Worm (Caenorhabditis elegans) whole organism, L3 larva: ENCODE data around the gene ZC132.9.

Experiments used
- ama-1 ChIP-seq: fragments of 150-350 bp; optimal IDR thresholded peaks from 2 replicates; lab custom pipeline; 2018
- ceh-82 ChIP-seq: fragments of 150-350 bp; optimal IDR thresholded peaks from 2 replicates; lab custom pipeline; 2014; ENCODE audit warnings: missing biosample characterization, missing genetic modification characterization
- egl-27 ChIP-seq: sonication (generic microtip); optimal IDR thresholded peaks from 4 replicates; lab custom pipeline; 2017; ENCODE audit warnings: missing biosample characterization, missing genetic modification reagents, missing genetic modification characterization
- lin-39 ChIP-seq: fragments of 150-350 bp; optimal IDR thresholded peaks from 2 replicates; lab custom pipeline; 2018; ENCODE audit warnings: missing biosample characterization, missing genetic modification reagents, missing genetic modification characterization
- mdl-1 ChIP-seq: fragments of 150-350 bp; optimal IDR thresholded peaks from 2 replicates; lab custom pipeline; 2014; ENCODE audit warnings: missing biosample characterization, missing genetic modification characterization
- nhr-28 ChIP-seq: fragments of 150-350 bp; optimal IDR thresholded peaks from 2 replicates; lab custom pipeline; 2014; ENCODE audit warnings: missing biosample characterization, missing genetic modification characterization
- pha-4 ChIP-seq: fragments of 150-350 bp; optimal IDR thresholded peaks from 2 replicates; lab custom pipeline; 2014; ENCODE audit warnings: missing biosample characterization, missing genetic modification reagents, missing genetic modification characterization
- unc-62 ChIP-seq: fragments of 150-350 bp; sonication (generic microtip); optimal IDR thresholded peaks from 4 replicates; lab custom pipeline; 2014; ENCODE audit warnings: missing biosample characterization, missing genetic modification reagents, missing genetic modification characterization
- zag-1 ChIP-seq: fragments of 150-350 bp; optimal IDR thresholded peaks from 2 replicates; lab custom pipeline; 2014; ENCODE audit warnings: missing biosample characterization, missing genetic modification characterization
- ztf-4 ChIP-seq: fragments of 150-350 bp; optimal IDR thresholded peaks from 2 replicates; lab custom pipeline; 2014; ENCODE audit warnings: missing biosample characterization, missing genetic modification characterization

ce11 chrV:4339479-4339878, 19.7 kb upstream of the ZC132.9 start:
- TF ChIP-seq zag-1 (tag; lab: Kevin White, UChicago) (no peak), mdl-1 (tag; lab: Kevin White, UChicago) (no peak), pha-4 (tag; lab: Kevin White, UChicago) (no peak), nhr-28 (tag; lab: Kevin White, UChicago) (no peak), ama-1 (lab: Kevin White, UChicago) (no peak), ceh-82 (tag; lab: Kevin White, UChicago) (no peak), egl-27 (tag; lab: Kevin White, UChicago) (no peak), lin-39 (tag; lab: Kevin White, UChicago) (no peak), ztf-4 (tag; lab: Kevin White, UChicago) (no peak), unc-62 (GFP tag; lab: Kevin White, UChicago) (no peak)
